Worm (Caenorhabditis elegans): ENCODE data around the gene F18E3.12.

F18E3.12 gene

ce11 chrV:7460898-7461297, 46.1 kb downstream of the F18E3.12 start, which contains the start of gene srh-92:
srh-92 (minus strand) TSS chrV:7460998.
- no peak for TF ChIP-seq tbx-37 (GFP tag; conservative IDR thresholded peaks at IDR 0.05)

DNA sequence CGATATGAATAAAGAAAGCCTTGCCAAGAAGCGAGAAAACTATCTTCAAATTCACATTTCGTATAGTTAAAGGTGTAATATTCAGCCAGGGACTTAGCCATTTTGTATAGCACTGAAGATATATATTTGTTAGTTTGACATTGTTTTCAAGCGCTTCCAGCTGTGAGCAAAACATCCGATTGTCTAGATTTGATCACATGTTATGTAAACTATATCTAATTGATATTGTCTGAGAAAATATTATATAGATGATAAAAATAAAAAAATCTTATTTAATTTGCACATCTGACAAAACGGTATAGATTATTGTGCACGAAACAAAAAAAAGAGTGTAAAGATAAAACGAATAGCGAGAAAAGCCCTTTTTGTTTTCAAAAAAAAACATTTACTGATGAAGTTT, 49.9 kb downstream of the F18E3.12 start, which contains the start of gene srh-89:
Gene srh-89 (minus strand): TSS at position 101 of the 400 bp plus-strand sequence.
- TF ChIP-seq ceh-36 (tag; optimal IDR thresholded peaks at IDR 0.05): no peak
- no peak for TF ChIP-seq B0310.2 (tag; optimal IDR thresholded peaks at IDR 0.05)
- TF ChIP-seq hmbx-1 (tag; optimal IDR thresholded peaks at IDR 0.05): no peak
- no peak for TF ChIP-seq pes-1 (GFP tag; IDR thresholded peaks at IDR 0.05)
- no peak for TF ChIP-seq tra-4 (tag; optimal IDR thresholded peaks at IDR 0.05)
- no peak for TF ChIP-seq ama-1 (optimal IDR thresholded peaks at IDR 0.05)
- TF ChIP-seq sea-1 (GFP tag; conservative IDR thresholded peaks at IDR 0.05): no peak
- no peak for TF ChIP-seq aly-1 (tag; optimal IDR thresholded peaks at IDR 0.05)
- TF ChIP-seq hnd-1 (tag; optimal IDR thresholded peaks at IDR 0.05): no peak
- no peak for TF ChIP-seq tbx-37 (GFP tag; conservative IDR thresholded peaks at IDR 0.05)
- TF ChIP-seq tbx-11 (GFP tag; IDR thresholded peaks at IDR 0.05): no peak
- TF ChIP-seq hmg-4 (GFP tag; optimal IDR thresholded peaks at IDR 0.05): no peak
- TF ChIP-seq F13C5.2 (tag; optimal IDR thresholded peaks at IDR 0.05): no peak
- TF ChIP-seq ets-7 (tag; optimal IDR thresholded peaks at IDR 0.05): no peak
- no peak for TF ChIP-seq ceh-13 (GFP tag; optimal IDR thresholded peaks at IDR 0.05)
- no peak for TF ChIP-seq scrt-1 (GFP tag; IDR thresholded peaks at IDR 0.05)
- no peak for TF ChIP-seq flt-1 (GFP tag; IDR thresholded peaks at IDR 0.05)
